Worm (Caenorhabditis elegans) whole organism, L4 larva: ENCODE results near the gene ora-1.

Source experiments
- D1046.2 ChIP-seq: fragments of 200-800 bp; sonication (Bioruptor generic); IDR thresholded peaks from 2 replicates; pipeline ENCODE4 v1.3.6; 2022; ENCODE audit warnings: missing genetic modification characterization, missing compliant biosample characterization
- egl-27 ChIP-seq: sonication (generic microtip); optimal IDR thresholded peaks from 3 replicates; lab custom pipeline; 2017; ENCODE audit warnings: missing biosample characterization, missing genetic modification reagents, missing genetic modification characterization
- fos-1 ChIP-seq: fragments of 150-350 bp; optimal IDR thresholded peaks from 2 replicates; lab custom pipeline; 2014; ENCODE audit warnings: missing biosample characterization, missing genetic modification characterization
- unc-130 ChIP-seq: sonication (generic microtip); optimal IDR thresholded peaks from 2 replicates; lab custom pipeline; 2016; ENCODE audit warnings: missing genetic modification reagents, missing genetic modification characterization, missing compliant biosample characterization
- unc-62 ChIP-seq, 3 experiments: fragments of 150-350 bp in 1 of 3; sonication (generic microtip); optimal IDR thresholded peaks in 2 of 3; peaks in 1 of 3; 1 replicate in 1 of 3; 2 replicates in 2 of 3; lab custom pipeline; 2014 to 2017; ENCODE audit warnings: missing biosample characterization in 3 of 3, missing genetic modification characterization in 3 of 3, missing genetic modification reagents in 3 of 3, missing genotype in 1 of 3

- no peak for TF ChIP-seq fos-1 (tag; lab: Kevin White, UChicago)
- no peak for TF ChIP-seq D1046.2
- TF ChIP-seq unc-130 (GFP tag; lab: Kevin White, UChicago), result no peak
- TF ChIP-seq unc-62 (GFP tag; optimal IDR thresholded peaks at IDR 0.05 in 1 of 2; lab: Kevin White, UChicago), result no peak
- no peak for TF ChIP-seq unc-62 (tag; optimal IDR thresholded peaks at IDR 0.05; lab: Kevin White, UChicago)
- TF ChIP-seq egl-27, result no peak
Observed at ce11 chrIV:7940919-7941318, 36.8 kb upstream of the ora-1 start, which contains the start of gene exc-9.
